Worm (Caenorhabditis elegans) whole organism, mixed stage, embryonic: Measurements from ENCODE around the gene bed-3.

Experiments used
- M03D4.4 ChIP-seq: sonication (generic microtip); optimal IDR thresholded peaks from 2 replicates; lab custom pipeline; 2017; ENCODE audit warnings: mild to moderate bottlenecking, missing genetic modification characterization, missing compliant biosample characterization
- blmp-1 ChIP-seq: fragments of 150-350 bp; optimal IDR thresholded peaks from 2 replicates; lab custom pipeline; 2014; ENCODE audit warnings: missing biosample characterization, missing genetic modification characterization
- ces-1 ChIP-seq: fragments of 150-350 bp; optimal IDR thresholded peaks from 2 replicates; lab custom pipeline; 2014; ENCODE audit warnings: missing biosample characterization, missing genetic modification reagents, missing genetic modification characterization
- elt-3 ChIP-seq: fragments of 150-350 bp; optimal IDR thresholded peaks from 2 replicates; lab custom pipeline; 2014; ENCODE audit warnings: missing biosample characterization, missing genetic modification characterization
- lsy-2 ChIP-seq: fragments of 150-350 bp; optimal IDR thresholded peaks from 2 replicates; lab custom pipeline; 2014; ENCODE audit warnings: missing biosample characterization, missing genetic modification characterization
- nhr-12 ChIP-seq: fragments of 150-350 bp; optimal IDR thresholded peaks from 2 replicates; lab custom pipeline; 2014; ENCODE audit warnings: missing biosample characterization, missing genetic modification characterization
- nhr-28 ChIP-seq: fragments of 150-350 bp; optimal IDR thresholded peaks from 2 replicates; lab custom pipeline; 2014; ENCODE audit warnings: missing biosample characterization, missing genetic modification characterization
- nhr-76 ChIP-seq: sonication (generic microtip); optimal IDR thresholded peaks from 2 replicates; lab custom pipeline; 2017; ENCODE audit warnings: missing biosample characterization, missing genetic modification characterization
- pha-4 ChIP-seq: fragments of 150-350 bp; optimal IDR thresholded peaks from 2 replicates; lab custom pipeline; 2018; ENCODE audit warnings: missing biosample characterization, missing genetic modification reagents, missing genetic modification characterization
- snpc-4 ChIP-seq: fragments of 150-350 bp; optimal IDR thresholded peaks from 2 replicates; lab custom pipeline; 2014; ENCODE audit warnings: missing biosample characterization, missing genetic modification characterization
- unc-62 ChIP-seq: fragments of 150-350 bp; optimal IDR thresholded peaks from 2 replicates; lab custom pipeline; 2014; ENCODE audit warnings: missing biosample characterization, missing genetic modification reagents, missing genetic modification characterization
- ztf-11 ChIP-seq: fragments of 150-350 bp; optimal IDR thresholded peaks from 2 replicates; lab custom pipeline; 2014; ENCODE audit warnings: missing biosample characterization, missing genetic modification characterization

DNA sequence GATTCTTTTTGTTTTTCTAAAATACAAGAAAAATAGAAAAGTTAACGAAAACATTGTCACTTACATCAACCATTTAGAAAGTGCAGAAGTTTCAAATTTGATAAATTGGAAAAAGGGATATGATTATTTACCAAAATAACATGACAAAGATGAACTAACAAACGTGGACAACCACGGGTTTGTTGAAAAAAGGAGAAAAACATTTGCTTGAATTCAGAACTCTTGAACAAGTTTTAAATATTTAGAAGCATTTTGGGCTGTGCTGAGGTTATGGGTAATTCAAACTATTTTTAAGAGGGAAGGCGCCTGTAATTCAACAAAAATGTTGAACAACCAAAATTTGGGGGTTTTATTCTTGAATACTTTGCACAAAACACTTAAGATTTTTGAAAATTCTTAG, 26.5 kb upstream of the bed-3 start, which contains the start of gene ttbk-3:
- TF ChIP-seq ztf-11 (tag; lab: Kevin White, UChicago) (no peak), unc-62 (GFP tag; lab: Kevin White, UChicago) (no peak), nhr-76 (no peak), M03D4.4 (tag; lab: Kevin White, UChicago) (no peak), lsy-2 (tag; lab: Kevin White, UChicago) (no peak), pha-4 (no peak), nhr-12 (tag; lab: Kevin White, UChicago) (no peak), snpc-4 (tag; lab: Kevin White, UChicago) (no peak), ces-1 (no peak), nhr-28 (tag; lab: Kevin White, UChicago) (no peak), elt-3 (tag; lab: Kevin White, UChicago) (no peak), blmp-1 (no peak)
